Fruit fly (Drosophila melanogaster) whole organism, embryonic: ENCODE results near the gene CG44158.

Experiments
- Adf1 ChIP-seq: fragments of 200-800 bp; sonication (Bioruptor generic); IDR thresholded peaks from 2 replicates; pipeline ENCODE4 v1.3.6; 2022; ENCODE audit warnings: missing biosample characterization, missing genetic modification characterization
- CG1024 ChIP-seq: fragments of 200-800 bp; sonication (Bioruptor generic); IDR thresholded peaks from 2 replicates; pipeline ENCODE4 v1.3.6; 2022; ENCODE audit warnings: missing biosample characterization, missing genetic modification characterization
- CG10565 ChIP-seq: fragments of 200-800 bp; sonication (Bioruptor generic); optimal IDR thresholded peaks from 3 replicates; lab custom pipeline; 2016; ENCODE audit warnings: missing biosample characterization, mild to moderate bottlenecking, missing genetic modification characterization
- CG11398 ChIP-seq: fragments of 200-800 bp; sonication (Bioruptor generic); optimal IDR thresholded peaks from 2 replicates; lab custom pipeline; 2016; ENCODE audit warnings: missing biosample characterization, missing genetic modification characterization
- CG11723 ChIP-seq: fragments of 200-800 bp; sonication (Bioruptor generic); optimal IDR thresholded peaks from 2 replicates; lab custom pipeline; 2017; ENCODE audit warnings: missing biosample characterization, mild to moderate bottlenecking, missing genetic modification characterization
- CG12071 ChIP-seq: fragments of 200-800 bp; sonication (Bioruptor generic); optimal IDR thresholded peaks from 3 replicates; lab custom pipeline; 2018; ENCODE audit warnings: missing biosample characterization, mild to moderate bottlenecking, missing genetic modification characterization
- CG12744 ChIP-seq: fragments of 200-800 bp; sonication (Bioruptor generic); optimal IDR thresholded peaks from 2 replicates; lab custom pipeline; 2016; ENCODE audit warnings: missing biosample characterization, missing genetic modification characterization
- CG15601 ChIP-seq: fragments of 200-800 bp; sonication (Bioruptor generic); optimal IDR thresholded peaks from 3 replicates; lab custom pipeline; 2019; ENCODE audit warnings: missing biosample characterization, mild to moderate bottlenecking, missing genetic modification characterization, moderate library complexity
- CG1602 ChIP-seq: fragments of 200-800 bp; sonication (Bioruptor generic); optimal IDR thresholded peaks from 3 replicates; lab custom pipeline; 2016; ENCODE audit warnings: missing biosample characterization, missing genetic modification characterization
- CG16815 ChIP-seq: fragments of 200-800 bp; sonication (Bioruptor generic); optimal IDR thresholded peaks from 3 replicates; lab custom pipeline; 2017; ENCODE audit warnings: missing biosample characterization, mild to moderate bottlenecking, missing genetic modification characterization
- CG17328 ChIP-seq: fragments of 200-800 bp; sonication (Bioruptor generic); IDR thresholded peaks from 2 replicates; pipeline ENCODE4 v1.3.6; 2022; ENCODE audit warnings: missing biosample characterization, missing genetic modification characterization
- CG17361 ChIP-seq: fragments of 200-800 bp; sonication (Bioruptor generic); IDR thresholded peaks from 3 replicates; pipeline ENCODE4 v1.3.6; 2022; ENCODE audit warnings: missing biosample characterization, missing genetic modification characterization
- CG17912 ChIP-seq: fragments of 200-800 bp; sonication (Bioruptor generic); optimal IDR thresholded peaks from 2 replicates; lab custom pipeline; 2018; ENCODE audit warnings: missing biosample characterization, mild to moderate bottlenecking, missing genetic modification characterization
- CG2199 ChIP-seq: fragments of 200-800 bp; sonication (Bioruptor generic); IDR thresholded peaks from 3 replicates; pipeline ENCODE4 v1.3.6; 2022; ENCODE audit warnings: missing biosample characterization, missing genetic modification characterization
- CG2678 ChIP-seq: fragments of 200-800 bp; sonication (Bioruptor generic); optimal IDR thresholded peaks from 3 replicates; lab custom pipeline; 2019; ENCODE audit warnings: missing biosample characterization, mild to moderate bottlenecking, missing genetic modification characterization, moderate library complexity
- CG33213 ChIP-seq: fragments of 200-800 bp; sonication (Bioruptor generic); optimal IDR thresholded peaks from 3 replicates; lab custom pipeline; 2016; ENCODE audit warnings: missing biosample characterization, missing genetic modification characterization
- CG4282 ChIP-seq: fragments of 200-800 bp; sonication (Bioruptor generic); optimal IDR thresholded peaks from 2 replicates; lab custom pipeline; 2016; ENCODE audit warnings: missing biosample characterization, missing genetic modification characterization
- CG4360 ChIP-seq: fragments of 200-800 bp; sonication (Bioruptor generic); IDR thresholded peaks from 2 replicates; pipeline ENCODE4 v1.3.6; 2022; ENCODE audit warnings: missing biosample characterization, missing genetic modification characterization
- CG6765 ChIP-seq: fragments of 200-800 bp; sonication (Bioruptor generic); optimal IDR thresholded peaks from 3 replicates; lab custom pipeline; 2017; ENCODE audit warnings: missing biosample characterization, mild to moderate bottlenecking, missing genetic modification characterization
- CG6791 ChIP-seq: fragments of 200-800 bp; sonication (Bioruptor generic); IDR thresholded peaks from 3 replicates; pipeline ENCODE4 v1.3.6; 2022; ENCODE audit warnings: missing biosample characterization, missing genetic modification characterization; ENCODE audit not compliant: partially characterized antibody
- CG6854 ChIP-seq: fragments of 200-800 bp; sonication (Bioruptor generic); optimal IDR thresholded peaks from 3 replicates; lab custom pipeline; 2017; ENCODE audit warnings: missing biosample characterization, mild to moderate bottlenecking, missing genetic modification characterization
- CG8089 ChIP-seq: fragments of 200-800 bp; sonication (Bioruptor generic); optimal IDR thresholded peaks from 3 replicates; lab custom pipeline; 2016; ENCODE audit warnings: missing biosample characterization, missing genetic modification characterization
- CTCF ChIP-seq: fragments of 200-800 bp; sonication (Bioruptor generic); optimal IDR thresholded peaks from 2 replicates; lab custom pipeline; 2017; ENCODE audit warnings: missing biosample characterization, mild to moderate bottlenecking, missing genetic modification characterization, moderate library complexity
- CrebB ChIP-seq: fragments of 200-800 bp; sonication (Bioruptor generic); optimal IDR thresholded peaks from 3 replicates; lab custom pipeline; 2018; ENCODE audit warnings: missing biosample characterization, mild to moderate bottlenecking, missing genetic modification characterization
- Deaf1 ChIP-seq: fragments of 200-800 bp; optimal IDR thresholded peaks from 3 replicates; lab custom pipeline; 2019; ENCODE audit warnings: missing biosample characterization, mild to moderate bottlenecking, missing genetic modification characterization, moderate library complexity
- Elba2 ChIP-seq: fragments of 200-800 bp; sonication (Bioruptor generic); optimal IDR thresholded peaks from 3 replicates; lab custom pipeline; 2016; ENCODE audit warnings: missing biosample characterization, missing genetic modification characterization
- HLH4C ChIP-seq: fragments of 200-800 bp; sonication (Bioruptor generic); IDR thresholded peaks from 3 replicates; pipeline ENCODE4 v1.3.6; 2022; ENCODE audit warnings: missing biosample characterization, missing genetic modification characterization; ENCODE audit not compliant: partially characterized antibody
- Hey ChIP-seq: fragments of 200-800 bp; sonication (Bioruptor generic); optimal IDR thresholded peaks from 3 replicates; lab custom pipeline; 2018; ENCODE audit warnings: missing biosample characterization, mild to moderate bottlenecking, missing genetic modification characterization
- Myb ChIP-seq: fragments of 200-800 bp; sonication (Bioruptor generic); optimal IDR thresholded peaks from 2 replicates; lab custom pipeline; 2016; ENCODE audit warnings: missing biosample characterization, missing genetic modification characterization
- Neu2 ChIP-seq: fragments of 200-800 bp; sonication (Bioruptor generic); optimal IDR thresholded peaks from 3 replicates; lab custom pipeline; 2016; ENCODE audit warnings: missing biosample characterization, missing genetic modification characterization, borderline replicate concordance
- Nf-YB ChIP-seq: fragments of 200-800 bp; sonication (Bioruptor generic); optimal IDR thresholded peaks from 3 replicates; lab custom pipeline; 2019; ENCODE audit warnings: missing biosample characterization, mild to moderate bottlenecking, missing genetic modification characterization, moderate library complexity
- Side ChIP-seq: fragments of 200-800 bp; sonication (Bioruptor generic); optimal IDR thresholded peaks from 2 replicates; lab custom pipeline; 2016; ENCODE audit warnings: missing biosample characterization, missing genetic modification characterization
- Usf ChIP-seq: fragments of 200-800 bp; sonication (Bioruptor generic); optimal IDR thresholded peaks from 2 replicates; lab custom pipeline; 2017; ENCODE audit warnings: missing genotype, missing biosample characterization, missing genetic modification characterization
- YL-1 ChIP-seq: fragments of 200-800 bp; sonication (Bioruptor generic); optimal IDR thresholded peaks from 3 replicates; lab custom pipeline; 2017; ENCODE audit warnings: missing biosample characterization, mild to moderate bottlenecking, missing genetic modification characterization
- bcd ChIP-seq: fragments of 200-800 bp; sonication (Bioruptor generic); optimal IDR thresholded peaks from 2 replicates; lab custom pipeline; 2017; ENCODE audit warnings: missing biosample characterization, mild to moderate bottlenecking, missing genetic modification characterization
- en ChIP-seq: fragments of 200-800 bp; sonication (Bioruptor generic); optimal IDR thresholded peaks from 2 replicates; lab custom pipeline; 2016; ENCODE audit warnings: missing biosample characterization, missing genetic modification characterization
- eve ChIP-seq, 2 experiments: fragments of >200 bp; optimal IDR thresholded peaks; 2 replicates each; lab custom pipeline; 2017; ENCODE audit warnings: missing biosample characterization in 2 of 2, missing genetic modification characterization in 2 of 2
- ewg ChIP-seq: fragments of 200-800 bp; sonication (Bioruptor generic); optimal IDR thresholded peaks from 3 replicates; lab custom pipeline; 2017; ENCODE audit warnings: mild to moderate bottlenecking, missing biosample characterization, missing genetic modification reagents, missing genetic modification characterization
- fd3F ChIP-seq: fragments of 200-800 bp; sonication (Bioruptor generic); optimal IDR thresholded peaks from 2 replicates; lab custom pipeline; 2018; ENCODE audit warnings: missing biosample characterization, mild to moderate bottlenecking, missing genetic modification characterization, moderate library complexity
- ftz-f1 ChIP-seq: fragments of 200-800 bp; sonication (Bioruptor generic); optimal IDR thresholded peaks from 2 replicates; lab custom pipeline; 2016; ENCODE audit warnings: missing biosample characterization, missing genetic modification characterization
- fu2 ChIP-seq: fragments of 200-800 bp; sonication (Bioruptor generic); optimal IDR thresholded peaks from 2 replicates; lab custom pipeline; 2016; ENCODE audit warnings: missing biosample characterization, missing genetic modification characterization
- lola ChIP-seq, 3 experiments: fragments of >200 bp in 2 of 3; fragments of 200-800 bp in 1 of 3; sonication (Bioruptor generic) in 1 of 3; optimal IDR thresholded peaks; 2 replicates each; lab custom pipeline; 2017 to 2019; ENCODE audit warnings: missing biosample characterization in 3 of 3, missing genetic modification characterization in 3 of 3, mild to moderate bottlenecking in 1 of 3, moderate library complexity in 1 of 3
- onecut ChIP-seq: fragments of 200-800 bp; sonication (Bioruptor generic); IDR thresholded peaks from 2 replicates; pipeline ENCODE4 v1.3.6; 2022; ENCODE audit warnings: missing biosample characterization, missing genetic modification characterization
- pb ChIP-seq: fragments of 200-800 bp; sonication (Bioruptor generic); optimal IDR thresholded peaks from 3 replicates; lab custom pipeline; 2016; ENCODE audit warnings: missing biosample characterization, missing genetic modification characterization
- phol ChIP-seq: fragments of 200-800 bp; sonication (Bioruptor generic); optimal IDR thresholded peaks from 3 replicates; lab custom pipeline; 2018; ENCODE audit warnings: missing biosample characterization, mild to moderate bottlenecking, missing genetic modification characterization, moderate library complexity
- ranshi ChIP-seq: fragments of 200-800 bp; sonication (Bioruptor generic); IDR thresholded peaks from 2 replicates; pipeline ENCODE4 v1.3.6; 2022; ENCODE audit warnings: missing biosample characterization, missing genetic modification characterization
- scrt ChIP-seq: fragments of 200-800 bp; sonication (Bioruptor generic); optimal IDR thresholded peaks from 2 replicates; lab custom pipeline; 2018; ENCODE audit warnings: missing biosample characterization, mild to moderate bottlenecking, missing genetic modification characterization, moderate library complexity
- sens ChIP-seq: fragments of 200-800 bp; sonication (Bioruptor generic); peaks from one replicate; lab custom pipeline; 2016; ENCODE audit warnings: missing biosample characterization, missing genetic modification characterization
- tna ChIP-seq: fragments of 200-800 bp; sonication (Bioruptor generic); IDR thresholded peaks from 2 replicates; pipeline ENCODE4 v1.3.6; 2022; ENCODE audit warnings: missing biosample characterization, missing genetic modification characterization; ENCODE audit not compliant: partially characterized antibody
- tup ChIP-seq: fragments of 200-800 bp; sonication (Bioruptor generic); optimal IDR thresholded peaks from 2 replicates; lab custom pipeline; 2016; ENCODE audit warnings: missing biosample characterization, mild to moderate bottlenecking, missing genetic modification characterization, moderate library complexity
- twi ChIP-seq: fragments of 200-800 bp; optimal IDR thresholded peaks from 2 replicates; lab custom pipeline; 2019; ENCODE audit warnings: missing biosample characterization, mild to moderate bottlenecking, missing genetic modification characterization, moderate library complexity
- zen ChIP-seq: fragments of 200-800 bp; sonication (Bioruptor generic); optimal IDR thresholded peaks from 3 replicates; lab custom pipeline; 2018; ENCODE audit warnings: missing biosample characterization, mild to moderate bottlenecking, missing genetic modification characterization, moderate library complexity

CG44158 gene

dm6 chr3R:18235879-18236278 is 27.3 kb downstream of the CG44158 start, which contains the start of gene repo (continued):
- TF ChIP-seq tup (GFP tag; lab: Kevin White, UChicago), result no peak
- TF ChIP-seq CG8089 (GFP tag; lab: Kevin White, UChicago), result no peak
- no peak for TF ChIP-seq CG6765 (GFP tag; lab: Kevin White, UChicago)
- TF ChIP-seq eve (GFP tag; optimal IDR thresholded peaks at IDR 0.05; lab: Kevin White, UChicago), result no peak
- TF ChIP-seq CG1024, result no peak
- TF ChIP-seq Adf1 (GFP tag; lab: Robert Waterston, UW), result peak; percentile 89
- TF ChIP-seq CG6854 (GFP tag; lab: Kevin White, UChicago), result no peak
- TF ChIP-seq CG33213, result no peak
- no peak for TF ChIP-seq CG12071 (GFP tag; lab: Kevin White, UChicago)
- no peak for TF ChIP-seq en
- TF ChIP-seq CrebB (tag; lab: Kevin White, UChicago), result no peak
- no peak for TF ChIP-seq Side
- TF ChIP-seq Deaf1, result peak; percentile 6
- TF ChIP-seq Elba2, result no peak
- no peak for TF ChIP-seq Hey (tag; lab: Kevin White, UChicago)
- no peak for TF ChIP-seq scrt
- no peak for TF ChIP-seq CG2678 (tag; lab: Kevin White, UChicago)
- peak; percentile 56; the same call in 2 of the 3 replicates for TF ChIP-seq CG6791 (GFP tag; lab: Robert Waterston, UW)
- no peak for TF ChIP-seq bcd
- TF ChIP-seq CG10565 (GFP tag; lab: Kevin White, UChicago), result no peak
- no peak for TF ChIP-seq Neu2 (GFP tag; lab: Kevin White, UChicago)
- TF ChIP-seq sens, result no peak
- TF ChIP-seq CG11723 (GFP tag; lab: Kevin White, UChicago), result no peak
- TF ChIP-seq lola (GFP tag; optimal IDR thresholded peaks at IDR 0.05; lab: Kevin White, UChicago), result no peak
- no peak for TF ChIP-seq ranshi (GFP tag; lab: Robert Waterston, UW)
- TF ChIP-seq CG11398 (GFP tag; lab: Kevin White, UChicago), result no peak
- TF ChIP-seq fu2 (GFP tag; lab: Kevin White, UChicago), result no peak
- no peak for TF ChIP-seq YL-1 (GFP tag; lab: Kevin White, UChicago)
- no peak for TF ChIP-seq Usf (GFP tag; lab: Kevin White, UChicago)
- no peak for TF ChIP-seq CG4360 (GFP tag; lab: Robert Waterston, UW)
- TF ChIP-seq CG12744, result no peak
- no peak for TF ChIP-seq tna (GFP tag; lab: Robert Waterston, UW)
- TF ChIP-seq CG17328 (GFP tag; lab: Robert Waterston, UW), result no peak
- peak; percentile 99 for TF ChIP-seq Nf-YB
- no peak for TF ChIP-seq CG17361 (GFP tag; lab: Robert Waterston, UW)
- no peak for TF ChIP-seq phol (tag; lab: Kevin White, UChicago)
- TF ChIP-seq pb (GFP tag; lab: Kevin White, UChicago), result no peak
- TF ChIP-seq ftz-f1, result no peak
- no peak for TF ChIP-seq CTCF (GFP tag; lab: Kevin White, UChicago)
- TF ChIP-seq HLH4C (GFP tag; lab: Robert Waterston, UW), result no peak
- TF ChIP-seq zen (tag; lab: Kevin White, UChicago), result peak; percentile 37
- peak; percentile 18 for TF ChIP-seq ewg (GFP tag; lab: Kevin White, UChicago)
- TF ChIP-seq CG4282 (GFP tag; lab: Kevin White, UChicago), result no peak
- TF ChIP-seq onecut, result no peak
- no peak for TF ChIP-seq CG1602
- no peak for TF ChIP-seq twi (tag; lab: Kevin White, UChicago)
- TF ChIP-seq CG2199 (GFP tag; lab: Robert Waterston, UW), result 0 out of 3 replicates have a peak, but pooled peaks have one; percentile 53
- no peak for TF ChIP-seq fd3F (GFP tag; lab: Kevin White, UChicago)
- TF ChIP-seq Myb (GFP tag; lab: Kevin White, UChicago), result no peak
- TF ChIP-seq CG16815 (GFP tag; lab: Kevin White, UChicago), result no peak
- peak; percentile 3 for TF ChIP-seq CG15601 (tag; lab: Kevin White, UChicago)
- no peak for TF ChIP-seq CG17912
